Worm (Caenorhabditis elegans) whole organism, L2 larva: Measurements from ENCODE around the gene T04A8.13.

Source experiments
- C34F6.9 ChIP-seq: fragments of 150-350 bp; optimal IDR thresholded peaks from 2 replicates; lab custom pipeline; 2014; ENCODE audit warnings: missing biosample characterization, missing genetic modification characterization
- F13H6.1 ChIP-seq: sonication (generic microtip); optimal IDR thresholded peaks from 2 replicates; lab custom pipeline; 2016; ENCODE audit warnings: missing genetic modification characterization, missing compliant biosample characterization
- R02D3.7 ChIP-seq: fragments of 150-350 bp; optimal IDR thresholded peaks from 2 replicates; lab custom pipeline; 2014; ENCODE audit warnings: missing biosample characterization, missing genetic modification characterization
- alr-1 ChIP-seq: fragments of 150-350 bp; optimal IDR thresholded peaks from 2 replicates; lab custom pipeline; 2014; ENCODE audit warnings: missing biosample characterization, missing genetic modification characterization
- ama-1 ChIP-seq: fragments of 150-350 bp; optimal IDR thresholded peaks from 2 replicates; lab custom pipeline; 2018; ENCODE audit warnings: inconsistent platforms
- blmp-1 ChIP-seq: sonication (generic microtip); optimal IDR thresholded peaks from 2 replicates; lab custom pipeline; 2017; ENCODE audit warnings: missing genetic modification characterization, mild to moderate bottlenecking, missing compliant biosample characterization, antibody characterized with exemption, moderate library complexity; ENCODE audit not compliant: insufficient read depth
- ceh-16 ChIP-seq: fragments of 150-350 bp; optimal IDR thresholded peaks from 2 replicates; lab custom pipeline; 2014; ENCODE audit warnings: missing biosample characterization, missing genetic modification characterization
- ceh-82 ChIP-seq: fragments of 150-350 bp; optimal IDR thresholded peaks from 2 replicates; lab custom pipeline; 2014; ENCODE audit warnings: missing biosample characterization, missing genetic modification characterization
- crh-2 ChIP-seq: sonication (generic microtip); optimal IDR thresholded peaks from 2 replicates; lab custom pipeline; 2017; ENCODE audit warnings: missing biosample characterization, missing genetic modification characterization
- dmd-4 ChIP-seq: sonication (generic microtip); optimal IDR thresholded peaks from 2 replicates; lab custom pipeline; 2017; ENCODE audit warnings: missing biosample characterization, missing genetic modification characterization
- egl-27 ChIP-seq: sonication (generic microtip); optimal IDR thresholded peaks from 3 replicates; lab custom pipeline; 2017; ENCODE audit warnings: missing biosample characterization, missing genetic modification reagents, missing genetic modification characterization
- elt-1 ChIP-seq: fragments of 150-350 bp; optimal IDR thresholded peaks from 2 replicates; lab custom pipeline; 2014; ENCODE audit warnings: missing biosample characterization, missing genetic modification characterization
- elt-3 ChIP-seq: sonication (generic microtip); optimal IDR thresholded peaks from 2 replicates; lab custom pipeline; 2017; ENCODE audit warnings: missing biosample characterization, missing genetic modification characterization
- fos-1 ChIP-seq: fragments of 150-350 bp; optimal IDR thresholded peaks from 2 replicates; lab custom pipeline; 2014; ENCODE audit warnings: missing biosample characterization, missing genetic modification characterization
- gmeb-1 ChIP-seq: fragments of 150-350 bp; optimal IDR thresholded peaks from 2 replicates; lab custom pipeline; 2014; ENCODE audit warnings: missing biosample characterization, missing genetic modification characterization
- lin-11 ChIP-seq: fragments of 150-350 bp; sonication (generic microtip); optimal IDR thresholded peaks from 2 replicates; lab custom pipeline; 2014; ENCODE audit warnings: missing biosample characterization, missing genetic modification characterization, inconsistent platforms, mixed read lengths
- lin-39 ChIP-seq: fragments of 150-350 bp; optimal IDR thresholded peaks from 2 replicates; lab custom pipeline; 2014; ENCODE audit warnings: missing biosample characterization, missing genetic modification reagents, missing genetic modification characterization
- lsy-2 ChIP-seq, 2 experiments: fragments of 150-350 bp in 1 of 2; sonication (generic microtip) in 1 of 2; optimal IDR thresholded peaks; 2 replicates each; lab custom pipeline; 2014 to 2017; ENCODE audit warnings: missing biosample characterization in 2 of 2, missing genetic modification characterization in 2 of 2
- mab-5 ChIP-seq: fragments of 150-350 bp; optimal IDR thresholded peaks from 2 replicates; lab custom pipeline; 2014; ENCODE audit warnings: missing biosample characterization, missing genetic modification characterization
- nhr-10 ChIP-seq: sonication (generic microtip); optimal IDR thresholded peaks from 2 replicates; lab custom pipeline; 2017; ENCODE audit warnings: missing biosample characterization, missing genetic modification characterization
- nhr-11 ChIP-seq: fragments of 150-350 bp; optimal IDR thresholded peaks from 2 replicates; lab custom pipeline; 2014; ENCODE audit warnings: missing biosample characterization, missing genetic modification characterization
- nhr-12 ChIP-seq: fragments of 150-350 bp; optimal IDR thresholded peaks from 2 replicates; lab custom pipeline; 2014; ENCODE audit warnings: missing biosample characterization, missing genetic modification characterization
- nhr-129 ChIP-seq: fragments of 150-350 bp; optimal IDR thresholded peaks from 2 replicates; lab custom pipeline; 2014; ENCODE audit warnings: missing biosample characterization, missing genetic modification characterization
- nhr-21 ChIP-seq: fragments of 150-350 bp; optimal IDR thresholded peaks from 2 replicates; lab custom pipeline; 2014; ENCODE audit warnings: missing biosample characterization, missing genetic modification characterization
- nhr-23 ChIP-seq: fragments of 150-350 bp; optimal IDR thresholded peaks from 2 replicates; lab custom pipeline; 2014; ENCODE audit warnings: missing biosample characterization, missing genetic modification reagents, missing genetic modification characterization
- nhr-25 ChIP-seq: fragments of 150-350 bp; sonication (generic microtip); optimal IDR thresholded peaks from 3 replicates; lab custom pipeline; 2014; ENCODE audit warnings: missing biosample characterization, missing genetic modification characterization
- nhr-6 ChIP-seq: fragments of 150-350 bp; optimal IDR thresholded peaks from 2 replicates; lab custom pipeline; 2014; ENCODE audit warnings: missing biosample characterization, missing genetic modification characterization
- nhr-77 ChIP-seq: fragments of 150-350 bp; optimal IDR thresholded peaks from 2 replicates; lab custom pipeline; 2014; ENCODE audit warnings: missing biosample characterization, missing genetic modification characterization
- peb-1 ChIP-seq: fragments of 150-350 bp; optimal IDR thresholded peaks from 2 replicates; lab custom pipeline; 2014; ENCODE audit warnings: missing biosample characterization, missing genetic modification characterization
- sem-4 ChIP-seq: fragments of 150-350 bp; optimal IDR thresholded peaks from 2 replicates; lab custom pipeline; 2014; ENCODE audit warnings: missing biosample characterization, missing genetic modification reagents, missing genetic modification characterization
- skn-1 ChIP-seq: sonication (generic microtip); optimal IDR thresholded peaks from 2 replicates; lab custom pipeline; 2017; ENCODE audit warnings: missing biosample characterization, missing genetic modification characterization
- sma-9 ChIP-seq, 2 experiments: fragments of 150-350 bp in 1 of 2; sonication (generic microtip) in 1 of 2; optimal IDR thresholded peaks; 2 replicates each; lab custom pipeline; 2014 to 2016; ENCODE audit warnings: missing genetic modification characterization in 2 of 2, mild to moderate bottlenecking in 1 of 2, missing biosample characterization in 1 of 2, missing compliant biosample characterization in 1 of 2, missing genetic modification reagents in 1 of 2, moderate library complexity in 1 of 2
- snpc-4 ChIP-seq: fragments of 150-350 bp; optimal IDR thresholded peaks from 2 replicates; lab custom pipeline; 2014; ENCODE audit warnings: missing biosample characterization, missing genetic modification characterization
- unc-39 ChIP-seq: fragments of 150-350 bp; optimal IDR thresholded peaks from 2 replicates; lab custom pipeline; 2014; ENCODE audit warnings: missing biosample characterization, missing genetic modification characterization
- unc-55 ChIP-seq: fragments of 150-350 bp; sonication (generic microtip); optimal IDR thresholded peaks from 3 replicates; lab custom pipeline; 2014; ENCODE audit warnings: missing biosample characterization, missing genetic modification reagents, missing genetic modification characterization
- unc-62 ChIP-seq: fragments of 150-350 bp; optimal IDR thresholded peaks from 2 replicates; lab custom pipeline; 2014; ENCODE audit warnings: missing biosample characterization, missing genetic modification reagents, missing genetic modification characterization
- zag-1 ChIP-seq: fragments of 150-350 bp; optimal IDR thresholded peaks from 2 replicates; lab custom pipeline; 2014; ENCODE audit warnings: missing biosample characterization, missing genetic modification characterization
- ztf-1 ChIP-seq: fragments of 200-800 bp; sonication (Bioruptor generic); conservative IDR thresholded peaks from 2 replicates; pipeline ENCODE4 v1.3.6; 2022; ENCODE audit warnings: missing genetic modification characterization, missing compliant biosample characterization
- ztf-11 ChIP-seq: sonication (generic microtip); optimal IDR thresholded peaks from 2 replicates; lab custom pipeline; 2017; ENCODE audit warnings: missing biosample characterization, missing genetic modification characterization
- ztf-4 ChIP-seq: fragments of 150-350 bp; optimal IDR thresholded peaks from 2 replicates; lab custom pipeline; 2014; ENCODE audit warnings: missing biosample characterization, missing genetic modification characterization

Gene T04A8.13

DNA sequence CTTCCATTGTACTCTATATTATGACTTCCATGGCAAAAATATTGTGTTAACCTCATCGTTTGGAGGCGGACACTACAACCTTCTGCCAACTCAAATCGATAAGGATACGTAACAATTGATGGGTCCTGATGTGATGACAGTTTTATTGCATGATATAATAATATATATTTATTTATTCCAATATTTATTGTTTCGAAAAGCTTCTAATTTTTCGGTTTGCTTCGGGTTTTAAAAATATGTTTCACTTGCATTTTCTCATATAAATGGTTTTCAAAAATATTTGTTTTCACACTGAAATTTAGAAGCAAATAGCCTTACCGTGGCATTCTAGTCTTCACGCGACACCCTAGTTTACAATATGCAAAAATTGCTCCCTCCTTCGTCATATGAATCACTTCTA is at the start of gene T04A8.13:
TSS of gene T04A8.13 (plus strand) at position 301 of the 400 bp plus-strand sequence.
- TF ChIP-seq snpc-4 (tag; lab: Kevin White, UChicago) (no peak), ceh-82 (tag; lab: Kevin White, UChicago) (no peak), F13H6.1 (tag; lab: Kevin White, UChicago) (no peak), nhr-23 (tag; lab: Kevin White, UChicago) (no peak), skn-1 (tag; lab: Kevin White, UChicago) (no peak), lsy-2 (tag; optimal IDR thresholded peaks at IDR 0.05; lab: Kevin White, UChicago) (no peak), lin-39 (no peak)
- TF ChIP-seq, all 48 proteins: peak for 0

- TF ChIP-seq R02D3.7 (no peak), lin-11 (tag; lab: Kevin White, UChicago) (no peak), elt-3 (tag; lab: Kevin White, UChicago) (no peak), mab-5 (tag; lab: Kevin White, UChicago) (no peak), fos-1 (tag; lab: Kevin White, UChicago) (no peak), nhr-129 (tag; lab: Kevin White, UChicago) (no peak), sma-9 (GFP tag; optimal IDR thresholded peaks at IDR 0.05; lab: Kevin White, UChicago) (no peak), sma-9 (tag; optimal IDR thresholded peaks at IDR 0.05; lab: Kevin White, UChicago) (no peak), nhr-10 (tag; lab: Kevin White, UChicago) (no peak), nhr-6 (no peak), nhr-77 (tag; lab: Kevin White, UChicago) (no peak), sem-4 (no peak), crh-2 (tag; lab: Kevin White, UChicago) (no peak), lsy-2 (tag; optimal IDR thresholded peaks at IDR 0.05; lab: Kevin White, UChicago) (no peak)
Observed at ce11 chrIII:4657386-4657785, 49.4 kb upstream of the T04A8.13 start.

DNA sequence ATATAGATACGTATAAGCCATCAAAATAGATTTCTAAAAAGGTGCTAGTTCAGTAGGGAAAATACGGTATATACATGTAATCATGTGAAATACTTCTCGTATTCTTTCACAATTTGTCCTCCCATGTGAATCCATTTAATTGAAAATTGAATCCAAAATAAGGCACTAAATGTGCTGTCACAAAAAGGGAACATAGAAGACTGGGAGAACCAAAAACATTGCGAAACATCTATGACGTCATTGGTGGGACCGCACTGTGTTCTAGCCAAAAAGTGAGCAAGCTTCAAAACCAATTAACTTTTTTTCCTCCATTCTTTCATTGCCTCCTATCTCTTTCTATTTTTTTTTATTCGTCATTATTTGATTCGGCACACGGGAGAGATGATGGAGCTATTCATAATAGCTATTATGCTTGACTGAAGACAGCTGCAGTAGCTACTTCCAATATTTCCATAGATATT is 48.4 kb upstream of the T04A8.13 start, which contains the start of gene cdka-1:
TSS of gene cdka-1 (plus strand) at position 411 of the 461 bp plus-strand sequence.
- TF ChIP-seq alr-1: no peak
- TF ChIP-seq lsy-2 (tag; optimal IDR thresholded peaks at IDR 0.05; lab: Kevin White, UChicago): peak in 1 of 2 experiments; percentile 59
- no peak for TF ChIP-seq unc-62
- no peak for TF ChIP-seq nhr-77 (tag; lab: Kevin White, UChicago)
- no peak for TF ChIP-seq ama-1 (lab: Kevin White, UChicago)
- TF ChIP-seq blmp-1 (tag; lab: Kevin White, UChicago): no peak
- TF ChIP-seq nhr-129 (tag; lab: Kevin White, UChicago): no peak
- TF ChIP-seq R02D3.7: no peak
- no peak for TF ChIP-seq dmd-4 (tag; lab: Kevin White, UChicago)
- no peak for TF ChIP-seq nhr-10 (tag; lab: Kevin White, UChicago)
- no peak for TF ChIP-seq ztf-4 (tag; lab: Kevin White, UChicago)
- TF ChIP-seq nhr-23 (tag; lab: Kevin White, UChicago): no peak
- TF ChIP-seq unc-55: peak; percentile 77
- no peak for TF ChIP-seq gmeb-1 (tag; lab: Kevin White, UChicago)
- TF ChIP-seq C34F6.9: peak; percentile 63
- TF ChIP-seq nhr-11 (tag; lab: Kevin White, UChicago): no peak
- no peak for TF ChIP-seq egl-27 (tag; lab: Kevin White, UChicago)
- peak; percentile 23 for TF ChIP-seq crh-2 (tag; lab: Kevin White, UChicago)
- TF ChIP-seq elt-3 (tag; lab: Kevin White, UChicago): no peak
- no peak for TF ChIP-seq fos-1 (tag; lab: Kevin White, UChicago)
- no peak for TF ChIP-seq peb-1 (tag; lab: Kevin White, UChicago)
- no peak for TF ChIP-seq ztf-1 (GFP tag; lab: Robert Waterston, UW)
- no peak for TF ChIP-seq ztf-11
- no peak for TF ChIP-seq lin-11 (tag; lab: Kevin White, UChicago)
- no peak for TF ChIP-seq nhr-12 (tag; lab: Kevin White, UChicago)
- TF ChIP-seq zag-1: peak; percentile 77
- peak; percentile 55 for TF ChIP-seq sma-9 (GFP tag; optimal IDR thresholded peaks at IDR 0.05; lab: Kevin White, UChicago)
- no peak for TF ChIP-seq sma-9 (tag; optimal IDR thresholded peaks at IDR 0.05; lab: Kevin White, UChicago)
- peak; percentile 37 for TF ChIP-seq sem-4
- TF ChIP-seq elt-1 (tag; lab: Kevin White, UChicago): no peak
- TF ChIP-seq mab-5 (tag; lab: Kevin White, UChicago): no peak
- TF ChIP-seq nhr-25: no peak
- TF ChIP-seq snpc-4 (tag; lab: Kevin White, UChicago): no peak
- no peak for TF ChIP-seq ceh-16 (tag; lab: Kevin White, UChicago)
- no peak for TF ChIP-seq nhr-21 (tag; lab: Kevin White, UChicago)
- no peak for TF ChIP-seq nhr-6
- TF ChIP-seq unc-39 (tag; lab: Kevin White, UChicago): no peak
